Fruit fly (Drosophila melanogaster) whole organism, larva: ENCODE measurements around the gene eEF1gamma.
A peak's percentile ranks its signal among the peaks of the same experiment; 100 is the strongest.

Source experiments
- noc ChIP-seq: fragments of 200-800 bp; sonication (Bioruptor generic); optimal IDR thresholded peaks from 3 replicates; lab custom pipeline; 2019; ENCODE audit warnings: missing biosample characterization, mild to moderate bottlenecking, missing genetic modification characterization, moderate library complexity

eEF1gamma gene

DNA sequence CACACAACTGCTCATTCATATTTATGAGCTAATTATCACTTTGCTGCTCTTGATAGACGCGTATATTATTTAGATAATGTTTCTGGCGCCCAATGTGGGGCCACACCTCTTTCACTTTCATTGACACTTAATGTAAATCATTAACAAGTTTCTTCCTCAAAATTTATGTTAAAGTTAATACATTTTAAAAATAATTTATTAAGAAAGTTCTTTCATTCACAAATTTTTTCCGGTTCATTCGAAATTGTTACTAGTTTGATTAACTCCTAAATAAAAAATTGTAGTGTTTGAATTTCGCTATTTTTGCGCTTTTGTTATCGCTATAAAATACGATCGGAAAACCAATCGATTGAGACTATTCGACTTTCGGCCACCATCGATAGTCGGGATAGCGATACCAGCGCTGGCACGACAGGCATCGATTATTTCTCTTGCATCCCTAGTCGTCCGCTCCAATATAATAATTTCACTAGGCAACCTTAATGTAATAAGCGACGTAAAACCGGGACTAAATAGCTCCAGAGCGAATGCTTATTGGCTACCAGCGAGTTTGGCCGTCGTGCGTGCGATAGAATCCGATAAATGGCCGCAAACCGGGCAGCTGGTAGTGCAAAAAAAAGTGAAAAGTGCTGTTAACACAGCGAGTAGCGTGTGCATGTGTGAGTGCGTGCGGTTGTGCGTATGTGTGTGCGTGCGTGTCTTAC lies 8.9 kb downstream of the eEF1gamma start, which contains the start of gene Usp1:
Gene Usp1, plus strand, starts transcription at position 417 of the 704 bp plus-strand sequence.
- TF ChIP-seq noc (tag; lab: Kevin White, UChicago), result peak; percentile 3

- TF ChIP-seq noc (tag; lab: Kevin White, UChicago), result no peak
Observed at dm6 chr3R:29229958-29230357, 10.0 kb downstream of the eEF1gamma start.

dm6 chr3R:29230552-29231102 lies 10.7 kb downstream of the eEF1gamma start:
- TF ChIP-seq noc (tag; lab: Kevin White, UChicago), result peak; percentile 18

- no peak for TF ChIP-seq noc (tag; lab: Kevin White, UChicago)
Observed at dm6 chr3R:29238623-29239022, 18.7 kb downstream of the eEF1gamma start, which contains the start of gene CG11951. TSS of gene CG11951 (minus strand) at chr3R:29238723.

DNA sequence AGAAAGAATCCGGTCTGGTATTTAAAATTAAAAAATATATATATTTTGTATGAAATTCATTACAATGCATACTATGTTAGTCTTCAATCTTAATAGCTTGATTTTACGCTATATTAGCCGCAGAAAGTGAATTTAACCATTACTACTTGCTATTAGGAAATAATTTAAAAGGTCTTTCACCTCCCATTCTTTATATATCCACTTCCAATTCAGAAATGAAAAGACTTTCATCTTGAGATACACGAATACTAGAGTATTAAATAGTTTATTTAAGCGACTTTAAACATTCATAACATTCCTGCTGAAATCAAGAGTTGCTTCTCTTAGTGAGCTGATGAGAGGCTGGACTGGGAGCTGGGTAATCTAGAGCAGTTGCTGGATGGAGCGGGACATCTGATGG lies 24.8 kb downstream of the eEF1gamma start, which contains the start of gene CG31445:
Gene CG31445, minus strand, starts transcription at position 101 of the 400 bp plus-strand sequence.
- no peak for TF ChIP-seq noc (tag; lab: Kevin White, UChicago)

dm6 chr3R:29250272-29251018 lies 30.5 kb downstream of the eEF1gamma start, which contains the start of gene SP1029:
TSS of gene SP1029 (minus strand) at chr3R:29250451.
- no peak for TF ChIP-seq noc (tag; lab: Kevin White, UChicago)

DNA sequence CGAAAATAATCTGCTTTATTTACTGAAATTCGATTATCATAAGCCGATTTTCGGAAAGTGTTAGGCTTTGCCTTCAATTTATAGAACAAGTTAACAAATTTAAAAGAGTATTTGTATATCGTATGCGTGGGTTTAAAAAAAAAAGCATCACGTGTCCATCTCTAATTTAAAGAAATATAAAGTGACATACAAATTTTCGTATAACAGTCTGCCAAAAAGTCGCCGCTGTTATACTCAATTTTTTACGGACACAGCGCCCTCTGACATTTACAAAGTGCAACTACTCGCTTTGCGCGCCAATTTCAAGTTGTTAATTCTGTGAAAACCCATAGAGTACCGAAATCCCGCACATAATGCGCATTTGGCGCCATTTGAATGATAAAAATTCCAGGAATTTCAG lies 31.4 kb downstream of the eEF1gamma start:
- TF ChIP-seq noc (tag; lab: Kevin White, UChicago), result no peak

DNA sequence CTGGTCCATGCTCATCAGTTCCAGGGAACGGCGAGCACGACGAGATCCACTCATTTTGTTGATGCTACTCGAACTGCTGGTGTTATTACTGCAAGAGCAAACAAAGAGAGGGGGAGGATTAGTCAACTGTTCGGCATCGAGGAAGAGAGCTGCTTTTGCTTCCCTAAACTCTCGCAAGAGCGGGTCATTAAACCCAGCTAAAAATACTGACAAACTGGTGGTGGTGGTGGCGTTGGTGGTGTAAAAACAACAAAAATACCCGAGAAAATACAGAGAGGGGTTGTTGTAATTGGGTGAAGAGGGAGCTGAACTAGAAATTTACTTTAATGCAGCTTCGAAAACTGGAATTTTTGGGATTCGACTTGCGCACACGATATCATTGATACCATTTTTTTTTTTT lies 33.9 kb downstream of the eEF1gamma start:
- TF ChIP-seq noc (tag; lab: Kevin White, UChicago), result no peak

dm6 chr3R:29254383-29254782 lies 34.4 kb downstream of the eEF1gamma start:
- TF ChIP-seq noc (tag; lab: Kevin White, UChicago), result no peak

dm6 chr3R:29255166-29255962 lies 35.4 kb downstream of the eEF1gamma start, which contains the start of gene stg:
TSS of gene stg (minus strand) at chr3R:29255800.
- no peak for TF ChIP-seq noc (tag; lab: Kevin White, UChicago)

- no peak for TF ChIP-seq noc (tag; lab: Kevin White, UChicago)
Observed at dm6 chr3R:29255963-29256527, 36.1 kb downstream of the eEF1gamma start, which contains the start of gene CG45544. TSS of gene CG45544 (plus strand) at chr3R:29256485.

- no peak for TF ChIP-seq noc (tag; lab: Kevin White, UChicago)
Observed at dm6 chr3R:29256811-29257439, 37.0 kb downstream of the eEF1gamma start.

- TF ChIP-seq noc (tag; lab: Kevin White, UChicago), result no peak
Observed at dm6 chr3R:29257890-29258691, 38.1 kb downstream of the eEF1gamma start.
